Fruit fly (Drosophila melanogaster): ENCODE measurements around the gene Cep290.

The Cep290 gene

dm6 chr3L:881496-882235, 37.9 kb downstream of the Cep290 start, which contains the start of gene CG13907 (continued):
- TF ChIP-seq Eip75B (GFP tag; optimal IDR thresholded peaks at IDR 0.05) (no peak), OdsH (GFP tag; optimal IDR thresholded peaks at IDR 0.05) (no peak), svp (GFP tag) (no peak), Sox15 (GFP tag; optimal IDR thresholded peaks at IDR 0.05) (no peak), dsx (GFP tag; optimal IDR thresholded peaks at IDR 0.05; ENCODE audit: poor library complexity, severe bottlenecking) (no peak)

dm6 chr3L:882236-882891, 38.6 kb downstream of the Cep290 start:
- TF ChIP-seq Sox102F (GFP tag; optimal IDR thresholded peaks at IDR 0.05) = no peak
- TF ChIP-seq CG4318 (GFP tag; optimal IDR thresholded peaks at IDR 0.05) = no peak
- no peak for TF ChIP-seq CG11294 (GFP tag; IDR thresholded peaks at IDR 0.05)
- no peak for TF ChIP-seq fkh (GFP tag; optimal IDR thresholded peaks at IDR 0.05)
- TF ChIP-seq Eip78C (GFP tag) = peak; percentile 70
- peak; percentile 36 for TF ChIP-seq vri (GFP tag; optimal IDR thresholded peaks at IDR 0.05)
- TF ChIP-seq acj6 (GFP tag; optimal IDR thresholded peaks at IDR 0.05) = no peak
- no peak for TF ChIP-seq fd59A (GFP tag; optimal IDR thresholded peaks at IDR 0.05)

- no peak for TF ChIP-seq Eip93F (GFP tag; optimal IDR thresholded peaks at IDR 0.05)
- TF ChIP-seq CG4318 (GFP tag; optimal IDR thresholded peaks at IDR 0.05) = no peak
- TF ChIP-seq CG7368 (GFP tag; optimal IDR thresholded peaks at IDR 0.05) = no peak
- TF ChIP-seq CG6792 (GFP tag; optimal IDR thresholded peaks at IDR 0.05) = no peak
- no peak for TF ChIP-seq fd85E (GFP tag; optimal IDR thresholded peaks at IDR 0.05)
- no peak for TF ChIP-seq net (GFP tag; optimal IDR thresholded peaks at IDR 0.05)
- TF ChIP-seq Sox14 (GFP tag; optimal IDR thresholded peaks at IDR 0.05) = no peak
- TF ChIP-seq Gug (GFP tag; IDR thresholded peaks at IDR 0.05) = no peak
- TF ChIP-seq CG6808 (GFP tag; optimal IDR thresholded peaks at IDR 0.05) = no peak
- TF ChIP-seq svp (GFP tag) = no peak
- TF ChIP-seq Eip75B (GFP tag; optimal IDR thresholded peaks at IDR 0.05) = no peak
- no peak for TF ChIP-seq CG11294 (GFP tag; IDR thresholded peaks at IDR 0.05)
- TF ChIP-seq lz (GFP tag; optimal IDR thresholded peaks at IDR 0.05) = no peak
- TF ChIP-seq Hr4 (GFP tag; optimal IDR thresholded peaks at IDR 0.05) = no peak
- no peak for TF ChIP-seq dsx (GFP tag; optimal IDR thresholded peaks at IDR 0.05; ENCODE audit: poor library complexity, severe bottlenecking)
- no peak for TF ChIP-seq Lpt (GFP tag; optimal IDR thresholded peaks at IDR 0.05)
- TF ChIP-seq CG31627 (GFP tag; optimal IDR thresholded peaks at IDR 0.05) = no peak
Measured at dm6 chr3L:882892-883255, 39.1 kb downstream of the Cep290 start.

- TF ChIP-seq CG3919 (GFP tag; optimal IDR thresholded peaks at IDR 0.05) (no peak), Sox14 (GFP tag; optimal IDR thresholded peaks at IDR 0.05) (peak; percentile 86)
Measured at dm6 chr3L:883786-884185, 40.1 kb downstream of the Cep290 start.

dm6 chr3L:884239-884638, 40.5 kb downstream of the Cep290 start:
- no peak for TF ChIP-seq lz (GFP tag; optimal IDR thresholded peaks at IDR 0.05)
- no peak for TF ChIP-seq dsx (GFP tag; optimal IDR thresholded peaks at IDR 0.05; ENCODE audit: poor library complexity, severe bottlenecking)
- TF ChIP-seq Ets21C (GFP tag; optimal IDR thresholded peaks at IDR 0.05) = no peak
- TF ChIP-seq topi (GFP tag; optimal IDR thresholded peaks at IDR 0.05) = peak; percentile 15
- no peak for TF ChIP-seq CG16779 (tag; optimal IDR thresholded peaks at IDR 0.05)
- TF ChIP-seq CG11902 (GFP tag; optimal IDR thresholded peaks at IDR 0.05) = peak; percentile 28
- TF ChIP-seq CG8319 (GFP tag; optimal IDR thresholded peaks at IDR 0.05) = no peak
- TF ChIP-seq Met (GFP tag; optimal IDR thresholded peaks at IDR 0.05) = no peak
- peak; percentile 34 for TF ChIP-seq CG7368 (GFP tag; optimal IDR thresholded peaks at IDR 0.05)
- TF ChIP-seq fd59A (GFP tag; optimal IDR thresholded peaks at IDR 0.05) = no peak
- TF ChIP-seq CG10669 (GFP tag; optimal IDR thresholded peaks at IDR 0.05) = peak; percentile 22
- no peak; the same call in 1 of the 2 replicates for TF ChIP-seq CG11294 (GFP tag; IDR thresholded peaks at IDR 0.05)
- no peak for TF ChIP-seq Lpt (GFP tag; optimal IDR thresholded peaks at IDR 0.05)
- TF ChIP-seq Sox14 (GFP tag; optimal IDR thresholded peaks at IDR 0.05) = no peak
- TF ChIP-seq eg (GFP tag; IDR thresholded peaks at IDR 0.05) = peak; percentile 54; the same call in 2 of the 3 replicates
- 0 out of 3 replicates have a peak, but pooled peaks have one; percentile 12 for TF ChIP-seq CG6163 (GFP tag; IDR thresholded peaks at IDR 0.05)
- TF ChIP-seq fd85E (GFP tag; optimal IDR thresholded peaks at IDR 0.05) = no peak
- TF ChIP-seq Eip78C (GFP tag) = peak; percentile 82
- TF ChIP-seq CG6276 (GFP tag; optimal IDR thresholded peaks at IDR 0.05) = no peak
- peak; percentile 25 for TF ChIP-seq CG3919 (GFP tag; optimal IDR thresholded peaks at IDR 0.05)
- TF ChIP-seq svp (GFP tag) = peak; percentile 54
- no peak for TF ChIP-seq CG34406 (GFP tag; optimal IDR thresholded peaks at IDR 0.05)
- no peak for TF ChIP-seq spab (GFP tag; optimal IDR thresholded peaks at IDR 0.05)
- TF ChIP-seq Hr4 (GFP tag; optimal IDR thresholded peaks at IDR 0.05) = no peak
- no peak for TF ChIP-seq CG1621 (tag; optimal IDR thresholded peaks at IDR 0.05)
- no peak for TF ChIP-seq esn (GFP tag; optimal IDR thresholded peaks at IDR 0.05)
- no peak for TF ChIP-seq CG10631 (GFP tag; optimal IDR thresholded peaks at IDR 0.05)

All from whole organism, prepupa.